Worm (Caenorhabditis elegans): ENCODE results near the gene T05A12.4.

ce11 chrIV:6887601-6888099 lies at the start of gene T05A12.4, which contains the start of gene T05A12.3:
- no peak for TF ChIP-seq nhr-12 (tag; optimal IDR thresholded peaks at IDR 0.05)
- TF ChIP-seq fkh-10 (GFP tag; optimal IDR thresholded peaks at IDR 0.05): no peak
- TF ChIP-seq nhr-11 (tag; optimal IDR thresholded peaks at IDR 0.05): no peak
- no peak for TF ChIP-seq ztf-4 (tag; optimal IDR thresholded peaks at IDR 0.05)
- no peak for TF ChIP-seq fos-1 (tag; optimal IDR thresholded peaks at IDR 0.05)
- no peak for TF ChIP-seq nhr-76 (tag; optimal IDR thresholded peaks at IDR 0.05)
- no peak for TF ChIP-seq skn-1 (tag; optimal IDR thresholded peaks at IDR 0.05)
- TF ChIP-seq nfya-1 (tag; optimal IDR thresholded peaks at IDR 0.05; ENCODE audit: insufficient read depth): peak; percentile 58
- TF ChIP-seq nhr-28 (tag; optimal IDR thresholded peaks at IDR 0.05): no peak
- TF ChIP-seq lsy-12 (tag; optimal IDR thresholded peaks at IDR 0.05): no peak
- TF ChIP-seq ama-1 (optimal IDR thresholded peaks at IDR 0.05): no peak
- no peak for TF ChIP-seq unc-39 (tag; optimal IDR thresholded peaks at IDR 0.05)
- TF ChIP-seq pqm-1 (tag; optimal IDR thresholded peaks at IDR 0.05): no peak
